Worm (Caenorhabditis elegans): ENCODE data around the gene pas-7.

The pas-7 gene

DNA sequence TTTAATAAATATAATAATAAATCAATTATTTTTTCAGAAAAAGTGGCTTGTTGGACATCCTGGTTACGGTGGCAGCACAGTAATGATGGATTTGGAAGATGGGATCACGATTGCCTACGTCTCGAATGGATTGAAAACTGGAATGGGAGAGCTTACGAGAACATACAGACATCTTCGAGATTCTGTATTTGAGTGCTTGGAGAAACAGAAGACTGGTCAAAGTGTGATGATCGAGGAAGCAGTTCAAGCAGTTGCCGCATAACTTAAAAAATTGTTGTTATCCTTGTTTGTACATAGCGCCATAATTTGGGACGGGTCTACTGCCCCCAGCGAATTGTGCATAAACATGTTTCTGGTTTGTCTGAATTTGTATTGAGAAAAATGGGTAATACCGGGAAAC lies 1.2 kb downstream of the pas-7 start:
- TF ChIP-seq egl-27 (tag; optimal IDR thresholded peaks at IDR 0.05) (no peak), sea-2 (GFP tag; optimal IDR thresholded peaks at IDR 0.05) (no peak), fkh-10 (GFP tag; optimal IDR thresholded peaks at IDR 0.05) (no peak), ama-1 (optimal IDR thresholded peaks at IDR 0.05) (no peak), pqm-1 (tag; optimal IDR thresholded peaks at IDR 0.05) (no peak), pha-4 (tag; optimal IDR thresholded peaks at IDR 0.05) (no peak), ceh-9 (tag; optimal IDR thresholded peaks at IDR 0.05) (no peak), nhr-43 (tag; optimal IDR thresholded peaks at IDR 0.05; ENCODE audit: poor library complexity, severe bottlenecking) (no peak), nhr-25 (tag; optimal IDR thresholded peaks at IDR 0.05) (no peak), elt-2 (tag; optimal IDR thresholded peaks at IDR 0.05) (no peak), mml-1 (tag; optimal IDR thresholded peaks at IDR 0.05) (no peak), ceh-16 (tag; optimal IDR thresholded peaks at IDR 0.05) (no peak), elt-1 (tag; optimal IDR thresholded peaks at IDR 0.05) (no peak), unc-39 (tag; optimal IDR thresholded peaks at IDR 0.05) (no peak), unc-62 (GFP tag; optimal IDR thresholded peaks at IDR 0.05) (no peak)

DNA sequence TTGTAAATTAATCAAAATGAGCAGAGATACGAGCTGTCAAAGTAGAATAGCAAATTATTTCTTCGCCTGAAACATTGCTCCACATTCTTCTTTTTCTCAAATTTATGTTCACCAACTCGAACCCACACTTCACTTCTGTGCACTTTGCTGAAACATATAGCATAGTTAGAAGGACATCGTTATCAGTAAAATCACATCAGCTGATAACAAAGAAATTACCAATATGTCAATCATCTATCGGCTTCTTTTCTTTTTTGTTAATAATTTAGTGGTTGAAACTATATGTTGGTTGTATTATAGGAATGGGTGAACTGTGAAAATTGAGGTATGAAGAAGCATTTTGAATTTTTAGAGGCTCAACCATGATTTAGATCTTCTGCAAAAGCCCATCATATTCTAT lies 4.4 kb downstream of the pas-7 start:
- TF ChIP-seq nhr-237 (tag; optimal IDR thresholded peaks at IDR 0.05) = no peak
- peak; percentile 81 for TF ChIP-seq elt-2 (tag; optimal IDR thresholded peaks at IDR 0.05)
- TF ChIP-seq pqm-1 (tag; optimal IDR thresholded peaks at IDR 0.05) = peak; percentile 60
- no peak for TF ChIP-seq nhr-11 (tag; optimal IDR thresholded peaks at IDR 0.05)

DNA sequence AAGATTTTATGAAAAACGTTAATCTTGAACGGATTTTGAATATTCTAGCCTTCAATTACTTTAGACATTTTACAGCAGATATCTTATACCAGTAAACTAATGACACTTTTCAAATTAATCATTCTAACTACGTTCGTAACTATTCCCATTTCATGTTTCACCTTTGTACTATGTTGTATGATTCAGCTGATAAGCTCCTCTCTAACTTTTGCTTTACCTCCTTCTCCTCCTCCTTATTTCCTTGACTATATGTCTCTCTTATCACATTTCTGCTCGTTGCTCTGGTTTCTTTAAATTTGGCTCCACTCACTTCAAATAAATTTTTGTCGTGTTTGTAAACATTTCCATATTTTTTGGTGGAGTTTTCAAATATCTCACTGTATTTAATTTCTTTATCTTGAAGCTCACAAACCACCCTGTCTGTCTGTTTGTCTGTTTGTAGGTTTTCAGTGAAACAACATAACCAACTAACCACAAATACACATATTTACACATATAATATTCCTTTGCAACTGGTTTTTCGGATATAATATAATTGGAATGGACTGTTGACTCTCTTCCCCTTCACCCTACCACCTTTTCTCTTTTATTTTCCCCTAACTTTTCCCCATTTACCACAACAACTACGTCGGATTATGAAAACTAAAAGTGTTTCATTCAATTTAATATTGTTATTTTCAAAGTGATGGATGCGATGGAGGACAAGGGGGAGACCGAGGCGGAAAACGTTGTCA lies 5.3 kb downstream of the pas-7 start, which contains the start of gene lact-2:
lact-2 (plus strand) TSS at position 684 of the 734 bp plus-strand sequence.
- TF ChIP-seq nhr-237 (tag; optimal IDR thresholded peaks at IDR 0.05) (no peak), elt-2 (tag; optimal IDR thresholded peaks at IDR 0.05) (peak; percentile 76), pqm-1 (tag; optimal IDR thresholded peaks at IDR 0.05) (peak; percentile 77)

DNA sequence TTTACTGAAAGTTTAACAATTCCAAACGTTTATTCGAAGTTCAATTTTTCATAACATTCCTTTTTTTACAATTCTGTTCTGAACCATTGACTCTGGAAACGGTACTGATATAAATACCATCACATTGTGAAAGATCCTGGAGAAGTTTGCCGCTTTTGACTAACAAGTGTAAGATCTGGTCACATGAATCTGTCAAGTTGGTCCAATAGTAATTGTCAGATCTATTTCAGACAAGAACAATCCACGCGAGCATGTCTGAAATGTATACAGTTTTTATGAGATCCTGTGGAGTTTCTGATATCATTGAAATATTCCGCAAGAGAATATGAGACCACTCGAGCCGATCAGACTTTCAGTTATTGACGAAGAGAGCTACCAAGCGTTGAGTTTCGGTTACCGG lies 6.5 kb downstream of the pas-7 start:
- TF ChIP-seq fos-1 (tag; optimal IDR thresholded peaks at IDR 0.05) (no peak), eor-1 (tag; optimal IDR thresholded peaks at IDR 0.05) (no peak), egl-5 (tag; optimal IDR thresholded peaks at IDR 0.05) (no peak), lin-39 (tag; optimal IDR thresholded peaks at IDR 0.05) (no peak), tbx-2 (tag; optimal IDR thresholded peaks at IDR 0.05) (no peak), snpc-4 (tag; optimal IDR thresholded peaks at IDR 0.05) (no peak), ZK546.5 (tag; optimal IDR thresholded peaks at IDR 0.05) (no peak), pha-4 (tag; optimal IDR thresholded peaks at IDR 0.05) (no peak), nhr-77 (tag; optimal IDR thresholded peaks at IDR 0.05) (no peak), nhr-11 (tag; optimal IDR thresholded peaks at IDR 0.05) (no peak), lsy-12 (tag; optimal IDR thresholded peaks at IDR 0.05) (no peak), unc-62 (GFP tag; optimal IDR thresholded peaks at IDR 0.05) (no peak), mml-1 (tag; optimal IDR thresholded peaks at IDR 0.05) (no peak), ztf-11 (tag; optimal IDR thresholded peaks at IDR 0.05) (no peak), unc-39 (tag; optimal IDR thresholded peaks at IDR 0.05) (no peak), nhr-28 (tag; optimal IDR thresholded peaks at IDR 0.05) (no peak), jun-1 (tag; optimal IDR thresholded peaks at IDR 0.05) (no peak), R02D3.7 (tag; optimal IDR thresholded peaks at IDR 0.05) (no peak), fkh-10 (GFP tag; optimal IDR thresholded peaks at IDR 0.05) (no peak)

DNA sequence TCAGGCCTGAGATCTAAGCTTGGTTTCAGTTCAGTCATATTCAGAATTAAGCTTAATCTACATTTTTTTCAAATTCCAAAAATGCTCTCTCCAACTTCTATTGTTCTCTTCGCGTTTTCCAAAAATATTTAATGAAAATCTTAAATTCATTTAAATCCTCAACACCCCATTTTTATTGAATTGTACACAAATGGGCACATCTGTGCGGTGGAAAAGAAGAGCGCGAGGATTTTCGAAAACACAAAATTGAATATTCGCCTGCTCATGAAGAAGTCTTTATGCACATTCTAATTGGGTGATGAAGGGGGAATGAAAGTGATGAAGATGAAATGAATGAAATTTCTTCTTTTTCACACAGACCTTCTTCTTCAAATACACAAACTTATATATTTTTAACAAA lies 15.2 kb downstream of the pas-7 start:
- TF ChIP-seq pha-4 (tag; optimal IDR thresholded peaks at IDR 0.05) (no peak), ceh-9 (tag; optimal IDR thresholded peaks at IDR 0.05) (no peak), ceh-28 (tag; optimal IDR thresholded peaks at IDR 0.05) (no peak), ztf-11 (tag; optimal IDR thresholded peaks at IDR 0.05) (no peak), sea-2 (GFP tag; optimal IDR thresholded peaks at IDR 0.05) (no peak), tbx-2 (tag; optimal IDR thresholded peaks at IDR 0.05) (no peak), mml-1 (tag; optimal IDR thresholded peaks at IDR 0.05) (no peak), nhr-25 (tag; optimal IDR thresholded peaks at IDR 0.05) (no peak), snpc-4 (tag; optimal IDR thresholded peaks at IDR 0.05) (no peak), egl-5 (tag; optimal IDR thresholded peaks at IDR 0.05) (no peak), eor-1 (tag; optimal IDR thresholded peaks at IDR 0.05) (no peak), nhr-237 (tag; optimal IDR thresholded peaks at IDR 0.05) (no peak), daf-12 (tag; optimal IDR thresholded peaks at IDR 0.05) (no peak), lsy-12 (tag; optimal IDR thresholded peaks at IDR 0.05) (no peak), pqm-1 (tag; optimal IDR thresholded peaks at IDR 0.05) (no peak), elt-1 (tag; optimal IDR thresholded peaks at IDR 0.05) (no peak), lin-39 (tag; optimal IDR thresholded peaks at IDR 0.05) (no peak), aly-2 (tag; optimal IDR thresholded peaks at IDR 0.05) (no peak)

Measured in whole organism, L3 larva.